Worm (Caenorhabditis elegans) whole organism, mixed stage, embryonic: ENCODE results near the gene rpn-2.

Experiments used
- bed-3 ChIP-seq: fragments of 200-800 bp; sonication (Bioruptor generic); optimal IDR thresholded peaks from 3 replicates; lab custom pipeline; 2018; ENCODE audit warnings: mild to moderate bottlenecking, missing genetic modification characterization, moderate library complexity, missing compliant biosample characterization
- blmp-1 ChIP-seq: fragments of 150-350 bp; optimal IDR thresholded peaks from 2 replicates; lab custom pipeline; 2014; ENCODE audit warnings: missing biosample characterization, missing genetic modification characterization
- ceh-39 ChIP-seq: fragments of 150-350 bp; optimal IDR thresholded peaks from 2 replicates; lab custom pipeline; 2014; ENCODE audit warnings: missing biosample characterization, missing genetic modification characterization
- ceh-43 ChIP-seq: fragments of 200-800 bp; sonication (Bioruptor generic); optimal IDR thresholded peaks from 2 replicates; lab custom pipeline; 2018; ENCODE audit warnings: mild to moderate bottlenecking, missing genetic modification characterization, moderate library complexity, missing compliant biosample characterization
- ceh-83 ChIP-seq: fragments of 200-800 bp; sonication (Bioruptor generic); optimal IDR thresholded peaks from 2 replicates; lab custom pipeline; 2018; ENCODE audit warnings: mild to moderate bottlenecking, missing genetic modification characterization, missing compliant biosample characterization
- ces-1 ChIP-seq: fragments of 150-350 bp; optimal IDR thresholded peaks from 2 replicates; lab custom pipeline; 2014; ENCODE audit warnings: missing biosample characterization, missing genetic modification reagents, missing genetic modification characterization
- cnd-1 ChIP-seq: fragments of 200-800 bp; sonication (Bioruptor generic); optimal IDR thresholded peaks from 2 replicates; lab custom pipeline; 2018; ENCODE audit warnings: mild to moderate bottlenecking, missing genetic modification characterization, missing compliant biosample characterization
- drap-1 ChIP-seq: fragments of 200-800 bp; sonication (Bioruptor generic); optimal IDR thresholded peaks from 3 replicates; lab custom pipeline; 2018; ENCODE audit warnings: mild to moderate bottlenecking, missing genetic modification characterization, missing compliant biosample characterization
- elt-1 ChIP-seq: sonication (generic microtip); optimal IDR thresholded peaks from 2 replicates; lab custom pipeline; 2017; ENCODE audit warnings: missing genetic modification characterization, mild to moderate bottlenecking, missing compliant biosample characterization, antibody characterized with exemption, moderate library complexity, borderline replicate concordance; ENCODE audit not compliant: insufficient read depth
- elt-3 ChIP-seq: fragments of 150-350 bp; optimal IDR thresholded peaks from 2 replicates; lab custom pipeline; 2014; ENCODE audit warnings: missing biosample characterization, missing genetic modification characterization
- flh-1 ChIP-seq: fragments of 200-800 bp; sonication (Bioruptor generic); optimal IDR thresholded peaks from 2 replicates; lab custom pipeline; 2018; ENCODE audit warnings: mild to moderate bottlenecking, missing genetic modification characterization, moderate library complexity, missing compliant biosample characterization
- ham-2 ChIP-seq: fragments of 200-800 bp; sonication (Bioruptor generic); optimal IDR thresholded peaks from 2 replicates; lab custom pipeline; 2018; ENCODE audit warnings: mild to moderate bottlenecking, missing genetic modification characterization, missing compliant biosample characterization
- hlh-1 ChIP-seq: fragments of 150-350 bp; optimal IDR thresholded peaks from 2 replicates; lab custom pipeline; 2014; ENCODE audit warnings: missing biosample characterization, missing genetic modification reagents, missing genetic modification characterization
- lin-13 ChIP-seq: fragments of 150-350 bp; optimal IDR thresholded peaks from 2 replicates; lab custom pipeline; 2014; ENCODE audit warnings: missing biosample characterization, missing genetic modification characterization
- lin-32 ChIP-seq: fragments of 200-800 bp; sonication (Bioruptor generic); optimal IDR thresholded peaks from 2 replicates; lab custom pipeline; 2018; ENCODE audit warnings: mild to moderate bottlenecking, missing genetic modification characterization, missing compliant biosample characterization
- lsy-2 ChIP-seq: fragments of 150-350 bp; optimal IDR thresholded peaks from 2 replicates; lab custom pipeline; 2014; ENCODE audit warnings: missing biosample characterization, missing genetic modification characterization
- mab-5 ChIP-seq: fragments of 150-350 bp; optimal IDR thresholded peaks from 2 replicates; lab custom pipeline; 2014; ENCODE audit warnings: missing biosample characterization, missing genetic modification characterization
- mep-1 ChIP-seq: fragments of 150-350 bp; optimal IDR thresholded peaks from 2 replicates; lab custom pipeline; 2017; ENCODE audit warnings: missing biosample characterization, missing genetic modification reagents, missing genetic modification characterization, inconsistent platforms
- mls-2 ChIP-seq: sonication (generic microtip); optimal IDR thresholded peaks from 2 replicates; lab custom pipeline; 2016; ENCODE audit warnings: mild to moderate bottlenecking, missing genetic modification characterization, moderate library complexity, missing compliant biosample characterization
- nhr-12 ChIP-seq: fragments of 150-350 bp; optimal IDR thresholded peaks from 2 replicates; lab custom pipeline; 2014; ENCODE audit warnings: missing biosample characterization, missing genetic modification characterization
- nhr-2 ChIP-seq: fragments of 150-350 bp; optimal IDR thresholded peaks from 2 replicates; lab custom pipeline; 2014; ENCODE audit warnings: missing biosample characterization, missing genetic modification characterization
- nhr-237 ChIP-seq: fragments of 150-350 bp; optimal IDR thresholded peaks from 2 replicates; lab custom pipeline; 2014; ENCODE audit warnings: missing biosample characterization, missing genetic modification characterization
- nhr-28 ChIP-seq: fragments of 150-350 bp; optimal IDR thresholded peaks from 2 replicates; lab custom pipeline; 2014; ENCODE audit warnings: missing biosample characterization, missing genetic modification characterization
- nhr-76 ChIP-seq: sonication (generic microtip); optimal IDR thresholded peaks from 2 replicates; lab custom pipeline; 2017; ENCODE audit warnings: missing biosample characterization, missing genetic modification characterization
- pha-4 ChIP-seq: fragments of 150-350 bp; optimal IDR thresholded peaks from 2 replicates; lab custom pipeline; 2018; ENCODE audit warnings: missing biosample characterization, missing genetic modification reagents, missing genetic modification characterization
- snpc-4 ChIP-seq: fragments of 150-350 bp; optimal IDR thresholded peaks from 2 replicates; lab custom pipeline; 2014; ENCODE audit warnings: missing biosample characterization, missing genetic modification characterization
- sptf-1 ChIP-seq: sonication (generic microtip); optimal IDR thresholded peaks from 2 replicates; lab custom pipeline; 2017; ENCODE audit warnings: mild to moderate bottlenecking, missing genetic modification characterization, moderate library complexity, missing compliant biosample characterization
- tbx-8 ChIP-seq: fragments of 200-800 bp; sonication (Bioruptor generic); optimal IDR thresholded peaks from 2 replicates; lab custom pipeline; 2018; ENCODE audit warnings: mild to moderate bottlenecking, missing genetic modification characterization, moderate library complexity, missing compliant biosample characterization
- unc-120 ChIP-seq: sonication (generic microtip); optimal IDR thresholded peaks from 2 replicates; lab custom pipeline; 2017; ENCODE audit warnings: missing genetic modification characterization, missing compliant biosample characterization; ENCODE audit not compliant: poor library complexity, severe bottlenecking
- unc-39 ChIP-seq: fragments of 150-350 bp; optimal IDR thresholded peaks from 2 replicates; lab custom pipeline; 2014; ENCODE audit warnings: missing biosample characterization, missing genetic modification characterization
- unc-62 ChIP-seq: fragments of 150-350 bp; optimal IDR thresholded peaks from 2 replicates; lab custom pipeline; 2014; ENCODE audit warnings: missing biosample characterization, missing genetic modification reagents, missing genetic modification characterization
- zip-8 ChIP-seq: fragments of 150-350 bp; optimal IDR thresholded peaks from 2 replicates; lab custom pipeline; 2014; ENCODE audit warnings: missing biosample characterization, missing genetic modification characterization

Gene rpn-2

ce11 chrIII:6179062-6179461 is 19.9 kb upstream of the rpn-2 start:
- TF ChIP-seq lsy-2 (tag; lab: Kevin White, UChicago) = no peak
- no peak for TF ChIP-seq lin-32 (GFP tag; lab: Kevin White, UChicago)
- no peak for TF ChIP-seq ceh-39
- no peak for TF ChIP-seq mab-5 (tag; lab: Kevin White, UChicago)
- no peak for TF ChIP-seq nhr-12 (tag; lab: Kevin White, UChicago)
- TF ChIP-seq tbx-8 = no peak

ce11 chrIII:6180294-6180693 is 18.7 kb upstream of the rpn-2 start:
- TF ChIP-seq lsy-2 (tag; lab: Kevin White, UChicago) (no peak), bed-3 (GFP tag; lab: Kevin White, UChicago) (no peak), elt-3 (tag; lab: Kevin White, UChicago) (no peak), nhr-28 (tag; lab: Kevin White, UChicago) (no peak), unc-39 (no peak), nhr-12 (tag; lab: Kevin White, UChicago) (no peak), lin-13 (no peak), nhr-2 (tag; lab: Kevin White, UChicago) (no peak)
- TF ChIP-seq, all 35 proteins: peak for 0

DNA sequence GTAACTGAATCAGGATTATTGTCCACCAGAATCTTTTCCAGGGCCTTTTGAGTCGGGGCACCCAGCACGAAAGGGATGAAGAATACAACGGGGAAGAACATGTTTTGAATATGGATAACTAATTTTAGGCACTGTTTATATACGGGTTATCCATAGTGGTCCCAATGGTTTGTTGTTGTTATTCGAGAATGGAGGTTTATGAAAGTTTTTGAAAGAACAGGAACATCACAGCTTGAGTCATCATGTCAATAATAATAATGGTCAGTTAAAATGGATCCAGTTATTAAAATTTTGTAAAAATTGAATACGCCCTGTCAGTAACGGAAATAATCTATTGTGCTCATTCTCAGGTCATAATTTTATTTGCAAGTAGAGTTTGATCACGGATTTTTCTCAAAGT is 15.9 kb upstream of the rpn-2 start, which contains the start of gene nas-28:
Gene nas-28 (minus strand): TSS at position 101 of the 400 bp plus-strand sequence.
- TF ChIP-seq lin-13 = no peak
- no peak for TF ChIP-seq hlh-1
- no peak for TF ChIP-seq lsy-2 (tag; lab: Kevin White, UChicago)
- no peak for TF ChIP-seq unc-39
- TF ChIP-seq drap-1 (GFP tag; lab: Kevin White, UChicago) = no peak
- no peak for TF ChIP-seq ces-1 (GFP tag; lab: Kevin White, UChicago)
- TF ChIP-seq nhr-237 (tag; lab: Kevin White, UChicago) = no peak
- TF ChIP-seq mep-1 (tag; lab: Kevin White, UChicago) = no peak
- TF ChIP-seq flh-1 = no peak
- TF ChIP-seq ham-2 (GFP tag; lab: Kevin White, UChicago) = no peak
- TF ChIP-seq nhr-2 (tag; lab: Kevin White, UChicago) = no peak
- no peak for TF ChIP-seq ceh-83
- TF ChIP-seq nhr-76 (tag; lab: Kevin White, UChicago) = no peak

- TF ChIP-seq unc-39 = no peak
- TF ChIP-seq tbx-8 = no peak
- peak; percentile 48 for TF ChIP-seq elt-1 (tag; lab: Kevin White, UChicago)
- no peak for TF ChIP-seq ceh-39
- TF ChIP-seq snpc-4 (tag; lab: Kevin White, UChicago) = no peak
These were observed 8.2 kb upstream of the rpn-2 start, which contains the start of gene C23G10.5 for ce11 chrIII:6190810-6191209. C23G10.5 (plus strand) TSS chrIII:6191110.

- no peak for TF ChIP-seq unc-120
- TF ChIP-seq, all 35 proteins: peak for 0
These were observed 4.5 kb upstream of the rpn-2 start, which contains the start of gene ugt-66 for ce11 chrIII:6194480-6194879. ugt-66 (minus strand) TSS chrIII:6194580.

ce11 chrIII:6195718-6196117 is 3.3 kb upstream of the rpn-2 start:
- TF ChIP-seq ceh-83 (no peak), cnd-1 (tag; lab: Kevin White, UChicago) (no peak), nhr-28 (tag; lab: Kevin White, UChicago) (no peak), pha-4 (tag; lab: Kevin White, UChicago) (no peak), ces-1 (GFP tag; lab: Kevin White, UChicago) (no peak), sptf-1 (no peak), lin-13 (no peak), zip-8 (no peak), unc-120 (no peak), mls-2 (tag; lab: Kevin White, UChicago) (no peak), unc-62 (GFP tag; lab: Kevin White, UChicago) (no peak), elt-1 (tag; lab: Kevin White, UChicago) (no peak), blmp-1 (tag; lab: Kevin White, UChicago) (no peak), hlh-1 (no peak), ceh-43 (GFP tag; lab: Kevin White, UChicago) (no peak), nhr-76 (tag; lab: Kevin White, UChicago) (no peak), ceh-39 (no peak), mep-1 (tag; lab: Kevin White, UChicago) (no peak), elt-3 (tag; lab: Kevin White, UChicago) (no peak)
